Worm (Caenorhabditis elegans) whole organism, early embryonic: ENCODE results near the gene ZC190.7.

Source experiments
- B0310.2 ChIP-seq: sonication (generic microtip); optimal IDR thresholded peaks from 2 replicates; lab custom pipeline; 2016; ENCODE audit warnings: mild to moderate bottlenecking, missing genetic modification characterization, missing compliant biosample characterization
- F13C5.2 ChIP-seq: sonication (generic microtip); optimal IDR thresholded peaks from 2 replicates; lab custom pipeline; 2017; ENCODE audit warnings: mild to moderate bottlenecking, missing genetic modification characterization, inconsistent platforms, missing compliant biosample characterization
- aly-1 ChIP-seq: sonication (generic microtip); optimal IDR thresholded peaks from 2 replicates; lab custom pipeline; 2016; ENCODE audit warnings: missing genetic modification characterization, missing compliant biosample characterization
- ama-1 ChIP-seq: fragments of 150-350 bp; optimal IDR thresholded peaks from 2 replicates; lab custom pipeline; 2014
- ceh-13 ChIP-seq: fragments of 200-800 bp; sonication (Bioruptor generic); optimal IDR thresholded peaks from 2 replicates; lab custom pipeline; 2018; ENCODE audit warnings: mild to moderate bottlenecking, missing genetic modification characterization, missing compliant biosample characterization
- ceh-36 ChIP-seq: sonication (generic microtip); optimal IDR thresholded peaks from 2 replicates; lab custom pipeline; 2016; ENCODE audit warnings: missing genetic modification characterization, inconsistent platforms, missing compliant biosample characterization
- ets-7 ChIP-seq: sonication (generic microtip); optimal IDR thresholded peaks from 2 replicates; lab custom pipeline; 2016; ENCODE audit warnings: missing genotype, missing genetic modification characterization, missing compliant biosample characterization
- hmbx-1 ChIP-seq: sonication (generic microtip); optimal IDR thresholded peaks from 2 replicates; lab custom pipeline; 2016; ENCODE audit warnings: mild to moderate bottlenecking, missing genetic modification characterization, missing compliant biosample characterization
- hmg-4 ChIP-seq: fragments of 200-800 bp; sonication (Bioruptor generic); optimal IDR thresholded peaks from 2 replicates; lab custom pipeline; 2018; ENCODE audit warnings: mild to moderate bottlenecking, missing genetic modification characterization, missing compliant biosample characterization
- scrt-1 ChIP-seq: fragments of 200-800 bp; sonication (Bioruptor generic); IDR thresholded peaks from 2 replicates; pipeline ENCODE4 v1.3.6; 2022; ENCODE audit warnings: missing genetic modification characterization, missing compliant biosample characterization
- tbx-11 ChIP-seq: fragments of 200-800 bp; sonication (Bioruptor generic); IDR thresholded peaks from 2 replicates; pipeline ENCODE4 v1.3.6; 2022; ENCODE audit warnings: missing genetic modification characterization, missing compliant biosample characterization
- tbx-37 ChIP-seq: fragments of 200-800 bp; sonication (Bioruptor generic); conservative IDR thresholded peaks from 2 replicates; pipeline ENCODE4 v1.3.6; 2022; ENCODE audit warnings: missing genetic modification reagents, missing genetic modification characterization, missing compliant biosample characterization

ce11 chrV:8650365-8650764 lies 36.3 kb downstream of the ZC190.7 start:
- TF ChIP-seq tbx-11 (no peak), ama-1 (lab: Kevin White, UChicago) (no peak), B0310.2 (no peak), ceh-36 (no peak), ets-7 (no peak), hmbx-1 (tag; lab: Kevin White, UChicago) (no peak), hmg-4 (GFP tag; lab: Kevin White, UChicago) (no peak), aly-1 (tag; lab: Kevin White, UChicago) (no peak), scrt-1 (GFP tag; lab: Robert Waterston, UW) (no peak), ceh-13 (no peak), tbx-37 (GFP tag; lab: Robert Waterston, UW) (no peak), F13C5.2 (no peak)
